Fruit fly (Drosophila melanogaster) whole organism, adult: ENCODE data around the gene CG14965.

Experiments
- CG12768 ChIP-seq: fragments of 200-800 bp; sonication (Bioruptor generic); optimal IDR thresholded peaks from 2 replicates; lab custom pipeline; 2017; ENCODE audit warnings: missing biosample characterization, missing genetic modification characterization, mild to moderate bottlenecking, moderate library complexity, missing genetic modification reagents
- CG14711 ChIP-seq: fragments of 200-800 bp; sonication (Bioruptor generic); optimal IDR thresholded peaks from 2 replicates; lab custom pipeline; 2018; ENCODE audit warnings: missing biosample characterization, mild to moderate bottlenecking, missing genetic modification characterization, moderate library complexity
- CG1620 ChIP-seq: fragments of 200-800 bp; sonication (Bioruptor generic); optimal IDR thresholded peaks from 2 replicates; lab custom pipeline; 2016; ENCODE audit warnings: missing biosample characterization, missing genetic modification characterization
- CG5204 ChIP-seq: fragments of 200-800 bp; sonication (Bioruptor generic); optimal IDR thresholded peaks from 2 replicates; lab custom pipeline; 2016; ENCODE audit warnings: missing biosample characterization, missing genetic modification characterization
- Crg-1 ChIP-seq: fragments of 200-800 bp; sonication (Bioruptor generic); optimal IDR thresholded peaks from 2 replicates; lab custom pipeline; 2016; ENCODE audit warnings: missing biosample characterization, missing genetic modification characterization
- cic ChIP-seq: fragments of 200-800 bp; sonication (Bioruptor generic); optimal IDR thresholded peaks from 2 replicates; lab custom pipeline; 2017; ENCODE audit warnings: missing biosample characterization, mild to moderate bottlenecking, missing genetic modification characterization, moderate library complexity
- kay ChIP-seq: fragments of 200-800 bp; sonication (Bioruptor generic); peaks from one replicate; lab custom pipeline; 2016; ENCODE audit warnings: missing biosample characterization, missing genetic modification characterization, borderline replicate concordance
- pad ChIP-seq: fragments of 200-800 bp; sonication (Bioruptor generic); optimal IDR thresholded peaks from 3 replicates; lab custom pipeline; 2017; ENCODE audit warnings: missing biosample characterization, missing genetic modification characterization, mild to moderate bottlenecking, moderate library complexity, missing genetic modification reagents
- tj ChIP-seq: fragments of 200-800 bp; sonication (Bioruptor generic); optimal IDR thresholded peaks from 3 replicates; lab custom pipeline; 2017; ENCODE audit warnings: missing biosample characterization, mild to moderate bottlenecking, missing genetic modification characterization, moderate library complexity

DNA sequence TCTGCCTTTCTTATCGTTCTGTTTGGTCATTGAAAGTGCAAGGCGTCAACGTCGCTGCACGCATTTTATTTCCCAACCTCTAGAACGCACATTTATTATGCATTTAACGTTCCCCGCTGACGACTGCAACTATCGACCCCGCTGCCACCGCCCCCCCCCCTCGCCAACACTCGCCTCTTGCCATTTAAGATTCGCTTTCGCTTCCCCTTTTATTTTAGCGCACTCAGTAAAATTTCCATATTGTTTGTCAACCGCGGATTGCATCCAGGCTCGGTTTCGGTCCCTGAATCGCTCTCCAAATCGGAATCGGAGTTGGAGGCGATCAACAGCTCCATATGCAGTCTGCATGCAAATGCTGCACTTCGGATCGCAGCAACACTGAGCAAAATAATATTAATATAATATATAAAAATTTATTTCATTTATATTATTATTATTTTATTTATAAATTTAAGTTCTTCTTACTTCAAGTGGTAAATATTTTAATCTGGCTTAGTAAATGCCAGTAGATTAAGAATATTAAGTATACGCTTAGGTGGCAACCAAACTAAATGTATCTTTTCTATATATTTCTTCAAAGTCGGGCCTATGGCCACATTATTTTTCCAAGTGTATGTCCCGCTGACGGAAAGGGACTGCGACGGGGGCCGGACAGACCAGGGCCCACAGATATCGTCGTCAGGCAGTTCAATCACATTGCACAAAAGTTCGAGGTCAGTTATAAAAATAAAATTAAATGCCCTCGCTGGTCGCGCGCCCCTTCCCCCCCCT is 48.5 kb upstream of the CG14965 start:
- no peak for TF ChIP-seq cic (GFP tag; lab: Kevin White, UChicago)
- peak; percentile 9 for TF ChIP-seq kay (GFP tag; lab: Kevin White, UChicago)
- TF ChIP-seq CG1620 (GFP tag; lab: Kevin White, UChicago): no peak
- peak; percentile 48 for TF ChIP-seq tj (GFP tag; lab: Kevin White, UChicago)
- no peak for TF ChIP-seq CG14711 (tag; lab: Kevin White, UChicago)
- TF ChIP-seq CG12768 (GFP tag; lab: Kevin White, UChicago): no peak
- no peak for TF ChIP-seq CG5204 (GFP tag; lab: Kevin White, UChicago)
- no peak for TF ChIP-seq Crg-1 (GFP tag; lab: Kevin White, UChicago)
- no peak for TF ChIP-seq pad
